Worm (Caenorhabditis elegans) whole organism, late embryonic: Measurements from ENCODE around the gene acc-2.

ENCODE experiments used
- C08G9.2 ChIP-seq: sonication (generic microtip); optimal IDR thresholded peaks from 2 replicates; lab custom pipeline; 2016; ENCODE audit warnings: mild to moderate bottlenecking, missing genetic modification characterization, moderate library complexity, missing compliant biosample characterization
- C38D4.7 ChIP-seq: fragments of 200-800 bp; sonication (Bioruptor generic); optimal IDR thresholded peaks from 2 replicates; lab custom pipeline; 2018; ENCODE audit warnings: mild to moderate bottlenecking, missing genetic modification characterization, moderate library complexity, missing compliant biosample characterization
- F13H6.1 ChIP-seq: sonication (generic microtip); optimal IDR thresholded peaks from 2 replicates; lab custom pipeline; 2016; ENCODE audit warnings: missing genetic modification characterization, missing compliant biosample characterization
- Y22D7AL.16 ChIP-seq: sonication (generic microtip); optimal IDR thresholded peaks from 2 replicates; lab custom pipeline; 2016; ENCODE audit warnings: missing genetic modification characterization, missing compliant biosample characterization
- ahr-1 ChIP-seq: sonication (generic microtip); optimal IDR thresholded peaks from 2 replicates; lab custom pipeline; 2016; ENCODE audit warnings: missing genetic modification characterization, missing compliant biosample characterization
- ama-1 ChIP-seq: fragments of 150-350 bp; optimal IDR thresholded peaks from 2 replicates; lab custom pipeline; 2014
- ceh-14 ChIP-seq: sonication (generic microtip); optimal IDR thresholded peaks from 2 replicates; lab custom pipeline; 2016; ENCODE audit warnings: missing genotype, missing genetic modification characterization, missing compliant biosample characterization
- ceh-18 ChIP-seq: sonication (generic microtip); optimal IDR thresholded peaks from 2 replicates; lab custom pipeline; 2016; ENCODE audit warnings: missing genetic modification characterization, missing compliant biosample characterization
- ceh-19 ChIP-seq: fragments of 200-800 bp; sonication (Bioruptor generic); optimal IDR thresholded peaks from 2 replicates; lab custom pipeline; 2018; ENCODE audit warnings: mild to moderate bottlenecking, missing genetic modification characterization, missing compliant biosample characterization
- ceh-2 ChIP-seq: sonication (generic microtip); optimal IDR thresholded peaks from 2 replicates; lab custom pipeline; 2016; ENCODE audit warnings: missing genotype, missing genetic modification characterization, missing compliant biosample characterization
- ceh-24 ChIP-seq: sonication (generic microtip); optimal IDR thresholded peaks from 2 replicates; lab custom pipeline; 2016; ENCODE audit warnings: mild to moderate bottlenecking, missing genetic modification characterization, missing compliant biosample characterization
- ceh-31 ChIP-seq: sonication (generic microtip); optimal IDR thresholded peaks from 2 replicates; lab custom pipeline; 2016; ENCODE audit warnings: missing genetic modification characterization, missing compliant biosample characterization
- ceh-48 ChIP-seq: sonication (generic microtip); optimal IDR thresholded peaks from 2 replicates; lab custom pipeline; 2016; ENCODE audit warnings: missing genetic modification characterization, inconsistent platforms, missing compliant biosample characterization
- ceh-6 ChIP-seq: fragments of 200-800 bp; sonication (Bioruptor generic); optimal IDR thresholded peaks from 2 replicates; lab custom pipeline; 2018; ENCODE audit warnings: mild to moderate bottlenecking, missing genetic modification characterization, missing compliant biosample characterization
- dmd-4 ChIP-seq: sonication (generic microtip); optimal IDR thresholded peaks from 2 replicates; lab custom pipeline; 2016; ENCODE audit warnings: borderline replicate concordance, missing genetic modification characterization, missing compliant biosample characterization
- dve-1 ChIP-seq: sonication (generic microtip); optimal IDR thresholded peaks from 2 replicates; lab custom pipeline; 2017; ENCODE audit warnings: antibody characterized with exemption, mild to moderate bottlenecking, missing genetic modification characterization, missing compliant biosample characterization
- elt-2 ChIP-seq: sonication (generic microtip); optimal IDR thresholded peaks from 2 replicates; lab custom pipeline; 2016; ENCODE audit warnings: missing genetic modification reagents, missing genetic modification characterization, missing compliant biosample characterization
- elt-4 ChIP-seq: sonication (generic microtip); optimal IDR thresholded peaks from 2 replicates; lab custom pipeline; 2016; ENCODE audit warnings: missing genetic modification characterization, missing compliant biosample characterization
- eyg-1 ChIP-seq: sonication (generic microtip); optimal IDR thresholded peaks from 2 replicates; lab custom pipeline; 2016; ENCODE audit warnings: missing genotype, missing genetic modification characterization, missing compliant biosample characterization
- fax-1 ChIP-seq: sonication (generic microtip); optimal IDR thresholded peaks from 2 replicates; lab custom pipeline; 2016; ENCODE audit warnings: missing genotype, missing genetic modification characterization, missing compliant biosample characterization
- hlh-13 ChIP-seq: fragments of 200-800 bp; sonication (Bioruptor generic); optimal IDR thresholded peaks from 2 replicates; lab custom pipeline; 2018; ENCODE audit warnings: mild to moderate bottlenecking, missing genetic modification characterization, missing compliant biosample characterization
- hlh-6 ChIP-seq: sonication (generic microtip); optimal IDR thresholded peaks from 2 replicates; lab custom pipeline; 2016; ENCODE audit warnings: missing genotype, missing genetic modification characterization, missing compliant biosample characterization
- hlh-8 ChIP-seq: sonication (generic microtip); optimal IDR thresholded peaks from 2 replicates; lab custom pipeline; 2016; ENCODE audit warnings: missing genotype, missing genetic modification characterization, missing compliant biosample characterization
- lim-6 ChIP-seq: sonication (generic microtip); optimal IDR thresholded peaks from 2 replicates; lab custom pipeline; 2016; ENCODE audit warnings: missing genetic modification characterization, missing compliant biosample characterization
- mec-3 ChIP-seq: sonication (generic microtip); optimal IDR thresholded peaks from 2 replicates; lab custom pipeline; 2016; ENCODE audit warnings: borderline replicate concordance, missing genetic modification characterization, missing compliant biosample characterization
- nfya-1 ChIP-seq: sonication (generic microtip); optimal IDR thresholded peaks from 2 replicates; lab custom pipeline; 2017; ENCODE audit warnings: missing genetic modification characterization, mild to moderate bottlenecking, missing compliant biosample characterization, antibody characterized with exemption, moderate library complexity
- pag-3 ChIP-seq: sonication (generic microtip); optimal IDR thresholded peaks from 2 replicates; lab custom pipeline; 2016; ENCODE audit warnings: missing compliant biosample characterization, missing genetic modification characterization, borderline replicate concordance
- pax-1 ChIP-seq: fragments of 150-350 bp; optimal IDR thresholded peaks from 2 replicates; lab custom pipeline; 2014; ENCODE audit warnings: missing biosample characterization, missing genetic modification characterization
- pqm-1 ChIP-seq: sonication (generic microtip); optimal IDR thresholded peaks from 2 replicates; lab custom pipeline; 2016; ENCODE audit warnings: missing genetic modification characterization, missing compliant biosample characterization
- ref-2 ChIP-seq: sonication (generic microtip); optimal IDR thresholded peaks from 2 replicates; lab custom pipeline; 2016; ENCODE audit warnings: missing genetic modification characterization, missing compliant biosample characterization
- rnt-1 ChIP-seq: sonication (generic microtip); optimal IDR thresholded peaks from 2 replicates; lab custom pipeline; 2016; ENCODE audit warnings: missing genetic modification characterization, missing compliant biosample characterization
- sdc-2 ChIP-seq: sonication (generic microtip); optimal IDR thresholded peaks from 2 replicates; lab custom pipeline; 2016; ENCODE audit warnings: missing genotype, missing genetic modification characterization, missing compliant biosample characterization
- sox-2 ChIP-seq: fragments of 200-800 bp; sonication (Bioruptor generic); IDR thresholded peaks from 2 replicates; pipeline ENCODE4 v1.3.6; 2022; ENCODE audit warnings: missing genetic modification reagents, missing genetic modification characterization, missing compliant biosample characterization
- sox-4 ChIP-seq: sonication (generic microtip); optimal IDR thresholded peaks from 2 replicates; lab custom pipeline; 2017; ENCODE audit warnings: mild to moderate bottlenecking, missing genetic modification characterization, inconsistent platforms, missing compliant biosample characterization
- syd-9 ChIP-seq: sonication (generic microtip); optimal IDR thresholded peaks from 2 replicates; lab custom pipeline; 2016; ENCODE audit warnings: mild to moderate bottlenecking, missing genetic modification characterization, moderate library complexity, missing compliant biosample characterization
- tbx-2 ChIP-seq: sonication (generic microtip); optimal IDR thresholded peaks from 2 replicates; lab custom pipeline; 2016; ENCODE audit warnings: missing genetic modification characterization, missing compliant biosample characterization
- tbx-7 ChIP-seq: sonication (generic microtip); optimal IDR thresholded peaks from 2 replicates; lab custom pipeline; 2016; ENCODE audit warnings: missing genotype, missing genetic modification characterization, missing compliant biosample characterization
- ttx-3 ChIP-seq: sonication (generic microtip); optimal IDR thresholded peaks from 2 replicates; lab custom pipeline; 2016; ENCODE audit warnings: missing genetic modification reagents, missing genetic modification characterization, missing compliant biosample characterization
- ztf-16 ChIP-seq: sonication (generic microtip); optimal IDR thresholded peaks from 2 replicates; lab custom pipeline; 2017; ENCODE audit warnings: missing genetic modification characterization, missing compliant biosample characterization

The acc-2 gene

ce11 chrIV:8979695-8980094, 36.9 kb upstream of the acc-2 start, which contains the start of gene col-119:
TSS of gene col-119 (minus strand) at chrIV:8979795.
- TF ChIP-seq sox-4 (tag; lab: Kevin White, UChicago) (no peak), hlh-6 (tag; lab: Kevin White, UChicago) (no peak), F13H6.1 (no peak), ceh-2 (tag; lab: Kevin White, UChicago) (no peak), ref-2 (no peak), ceh-24 (tag; lab: Kevin White, UChicago) (no peak), sox-2 (no peak), ceh-14 (tag; lab: Kevin White, UChicago) (no peak), rnt-1 (tag; lab: Kevin White, UChicago) (no peak), ceh-18 (tag; lab: Kevin White, UChicago) (no peak), nfya-1 (tag; lab: Kevin White, UChicago) (no peak), dmd-4 (tag; lab: Kevin White, UChicago) (no peak), pag-3 (tag; lab: Kevin White, UChicago) (no peak), hlh-13 (GFP tag; lab: Kevin White, UChicago) (no peak), lim-6 (tag; lab: Kevin White, UChicago) (no peak)

DNA sequence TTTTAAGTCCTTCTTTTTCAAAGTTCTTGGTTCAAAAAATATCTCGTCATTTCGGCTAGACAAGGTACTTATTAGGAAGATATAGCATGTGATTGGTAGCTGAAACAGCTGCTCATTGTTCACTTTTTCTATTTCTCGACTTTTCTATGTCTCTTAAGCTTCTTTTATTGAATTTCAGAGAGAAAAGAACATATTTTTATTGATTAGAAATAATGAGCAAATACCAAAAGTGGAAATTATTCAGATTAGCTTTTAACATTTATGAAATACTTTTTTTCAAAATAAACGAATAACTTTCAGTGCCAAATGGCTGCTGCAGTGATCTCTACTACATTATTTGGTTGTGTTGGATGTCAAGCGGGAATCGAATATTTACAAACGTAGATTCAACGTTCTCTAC, 32.0 kb upstream of the acc-2 start, which contains the start of gene nstp-1:
Gene nstp-1, plus strand, starts transcription at position 301 of the 400 bp plus-strand sequence.
- no peak for TF ChIP-seq ttx-3 (tag; lab: Kevin White, UChicago)
- no peak for TF ChIP-seq ceh-14 (tag; lab: Kevin White, UChicago)
- no peak for TF ChIP-seq sdc-2 (tag; lab: Kevin White, UChicago)
- no peak for TF ChIP-seq fax-1 (tag; lab: Kevin White, UChicago)
- no peak for TF ChIP-seq ceh-19 (GFP tag; lab: Kevin White, UChicago)
- TF ChIP-seq syd-9 = no peak
- no peak for TF ChIP-seq hlh-6 (tag; lab: Kevin White, UChicago)
- TF ChIP-seq mec-3 (tag; lab: Kevin White, UChicago) = no peak
- TF ChIP-seq, all 69 proteins: peak for 0

ce11 chrIV:8986761-8987316, 29.7 kb upstream of the acc-2 start, which contains the start of gene bre-1:
TSS of gene bre-1 (plus strand) at chrIV:8987266.
- no peak for TF ChIP-seq tbx-7 (tag; lab: Kevin White, UChicago)
- peak; percentile 81 for TF ChIP-seq elt-2 (tag; lab: Kevin White, UChicago)
- TF ChIP-seq nfya-1 (tag; lab: Kevin White, UChicago) = peak; percentile 19
- no peak for TF ChIP-seq pax-1 (tag; lab: Kevin White, UChicago)
- no peak for TF ChIP-seq F13H6.1
- TF ChIP-seq ceh-48 (tag; lab: Kevin White, UChicago) = peak; percentile 81

DNA sequence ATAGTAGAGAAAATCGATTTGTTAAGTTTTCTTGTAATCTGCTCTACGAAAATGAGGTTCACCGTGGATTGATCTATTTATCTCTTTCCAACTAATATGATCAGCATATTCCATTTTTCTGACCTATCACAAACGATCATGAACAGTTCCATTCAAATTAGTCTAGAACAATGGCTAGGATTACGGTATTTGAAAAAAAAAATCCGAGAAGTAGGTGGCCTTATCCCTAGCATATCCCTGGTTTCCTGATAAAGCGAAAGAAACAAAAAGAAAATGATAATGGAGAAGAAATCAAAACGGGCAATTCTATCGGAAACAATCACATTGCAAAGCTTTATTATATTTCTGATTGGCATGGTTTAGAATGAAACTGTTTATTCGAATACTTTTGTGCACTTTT, 23.8 kb upstream of the acc-2 start, which contains the start of gene mltn-12:
Gene mltn-12, plus strand, starts transcription at position 301 of the 400 bp plus-strand sequence.
- TF ChIP-seq ahr-1 (tag; lab: Kevin White, UChicago) (no peak), ceh-6 (GFP tag; lab: Kevin White, UChicago) (no peak), C08G9.2 (tag; lab: Kevin White, UChicago) (no peak), tbx-7 (tag; lab: Kevin White, UChicago) (no peak), elt-4 (tag; lab: Kevin White, UChicago) (no peak), ceh-19 (GFP tag; lab: Kevin White, UChicago) (no peak), pax-1 (tag; lab: Kevin White, UChicago) (no peak), dve-1 (tag; lab: Kevin White, UChicago) (no peak)

DNA sequence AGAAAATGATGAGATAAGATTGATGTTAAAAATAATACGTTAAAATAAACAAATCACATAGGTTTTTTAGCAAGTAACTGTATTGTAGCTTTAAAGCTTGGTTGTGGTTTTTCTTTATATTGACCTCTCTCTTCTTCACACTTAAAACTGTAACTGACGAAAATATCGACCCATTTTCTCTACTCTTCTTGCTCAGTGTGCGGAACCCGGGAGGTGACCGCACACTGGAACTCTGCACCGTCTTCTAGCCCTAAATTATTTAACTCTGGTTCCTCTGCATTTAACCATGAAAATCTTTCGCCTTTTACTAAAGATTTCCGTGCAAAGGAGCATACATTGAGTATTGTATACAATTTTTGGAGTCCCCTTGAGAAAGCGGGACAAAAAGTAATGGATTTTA, 22.1 kb upstream of the acc-2 start:
- TF ChIP-seq tbx-2 (tag; lab: Kevin White, UChicago) (no peak), C38D4.7 (GFP tag; lab: Kevin White, UChicago) (no peak), Y22D7AL.16 (no peak), eyg-1 (tag; lab: Kevin White, UChicago) (no peak), hlh-8 (tag; lab: Kevin White, UChicago) (no peak), ceh-31 (tag; lab: Kevin White, UChicago) (no peak), elt-2 (tag; lab: Kevin White, UChicago) (no peak), F13H6.1 (no peak), ceh-18 (tag; lab: Kevin White, UChicago) (no peak), syd-9 (no peak), ama-1 (lab: Kevin White, UChicago) (no peak), rnt-1 (tag; lab: Kevin White, UChicago) (no peak), ztf-16 (tag; lab: Kevin White, UChicago) (no peak), pqm-1 (tag; lab: Kevin White, UChicago) (no peak), ttx-3 (tag; lab: Kevin White, UChicago) (no peak)
